Fruit fly (Drosophila melanogaster) whole organism, embryonic: ENCODE results near the gene Crtc.
A peak's percentile ranks its signal among the peaks of the same experiment; 100 is the strongest.

Experiments used
- Atf6 ChIP-seq: fragments of 200-800 bp; sonication (Bioruptor generic); IDR thresholded peaks from 2 replicates; pipeline ENCODE4 v1.3.6; 2022; ENCODE audit warnings: missing biosample characterization, missing genetic modification characterization
- BtbVII ChIP-seq: fragments of 200-800 bp; sonication (Bioruptor generic); optimal IDR thresholded peaks from 3 replicates; lab custom pipeline; 2017; ENCODE audit warnings: missing biosample characterization, mild to moderate bottlenecking, missing genetic modification characterization
- CG12236 ChIP-seq: fragments of 200-800 bp; sonication (Bioruptor generic); optimal IDR thresholded peaks from 2 replicates; lab custom pipeline; 2016; ENCODE audit warnings: missing biosample characterization, missing genetic modification characterization
- CG14014 ChIP-seq: fragments of 200-800 bp; sonication (Bioruptor generic); IDR thresholded peaks from 2 replicates; pipeline ENCODE4 v1.3.6; 2022; ENCODE audit warnings: missing biosample characterization, missing genetic modification characterization
- CG14441 ChIP-seq: fragments of 200-800 bp; sonication (Bioruptor generic); IDR thresholded peaks from 2 replicates; pipeline ENCODE4 v1.3.6; 2022; ENCODE audit warnings: missing biosample characterization, missing genetic modification characterization
- CG15073 ChIP-seq: fragments of 200-800 bp; sonication (Bioruptor generic); optimal IDR thresholded peaks from 2 replicates; lab custom pipeline; 2016; ENCODE audit warnings: missing biosample characterization, missing genetic modification characterization
- CG15514 ChIP-seq: fragments of 200-800 bp; sonication (Bioruptor generic); optimal IDR thresholded peaks from 3 replicates; lab custom pipeline; 2017; ENCODE audit warnings: missing biosample characterization, missing genetic modification characterization, mild to moderate bottlenecking, moderate library complexity, missing genetic modification reagents
- CG16779 ChIP-seq: fragments of 200-800 bp; sonication (Bioruptor generic); IDR thresholded peaks from 2 replicates; pipeline ENCODE4 v1.3.6; 2022; ENCODE audit warnings: missing biosample characterization, missing genetic modification characterization
- CG17385 ChIP-seq: fragments of 200-800 bp; sonication (Bioruptor generic); optimal IDR thresholded peaks from 3 replicates; lab custom pipeline; 2018; ENCODE audit warnings: missing biosample characterization, mild to moderate bottlenecking, missing genetic modification characterization
- CG17568 ChIP-seq: fragments of 200-800 bp; sonication (Bioruptor generic); optimal IDR thresholded peaks from 2 replicates; lab custom pipeline; 2018; ENCODE audit warnings: missing biosample characterization, mild to moderate bottlenecking, missing genetic modification characterization, moderate library complexity
- CG1832 ChIP-seq: fragments of 200-800 bp; sonication (Bioruptor generic); optimal IDR thresholded peaks from 2 replicates; lab custom pipeline; 2017; ENCODE audit warnings: missing biosample characterization, mild to moderate bottlenecking, missing genetic modification characterization, inconsistent platforms
- CG18476 ChIP-seq: fragments of 200-800 bp; sonication (Bioruptor generic); optimal IDR thresholded peaks from 2 replicates; lab custom pipeline; 2016; ENCODE audit warnings: missing biosample characterization, mild to moderate bottlenecking, missing genetic modification characterization
- CG18764 ChIP-seq: fragments of 200-800 bp; sonication (Bioruptor generic); optimal IDR thresholded peaks from 3 replicates; lab custom pipeline; 2016; ENCODE audit warnings: missing biosample characterization, missing genetic modification characterization
- CG2120 ChIP-seq: fragments of 200-800 bp; sonication (Bioruptor generic); optimal IDR thresholded peaks from 3 replicates; lab custom pipeline; 2016; ENCODE audit warnings: missing biosample characterization, missing genetic modification characterization
- CG2678 ChIP-seq: fragments of 200-800 bp; sonication (Bioruptor generic); optimal IDR thresholded peaks from 3 replicates; lab custom pipeline; 2019; ENCODE audit warnings: missing biosample characterization, mild to moderate bottlenecking, missing genetic modification characterization, moderate library complexity
- CG33557 ChIP-seq: fragments of 200-800 bp; sonication (Bioruptor generic); optimal IDR thresholded peaks from 2 replicates; lab custom pipeline; 2019; ENCODE audit warnings: missing biosample characterization, mild to moderate bottlenecking, missing genetic modification characterization, moderate library complexity
- CG3407 ChIP-seq: fragments of 200-800 bp; sonication (Bioruptor generic); optimal IDR thresholded peaks from 2 replicates; lab custom pipeline; 2018; ENCODE audit warnings: missing biosample characterization, mild to moderate bottlenecking, missing genetic modification characterization
- CG4282 ChIP-seq: fragments of 200-800 bp; sonication (Bioruptor generic); optimal IDR thresholded peaks from 2 replicates; lab custom pipeline; 2016; ENCODE audit warnings: missing biosample characterization, missing genetic modification characterization
- CG6175 ChIP-seq: fragments of 200-800 bp; sonication (Bioruptor generic); IDR thresholded peaks from 3 replicates; pipeline ENCODE4 v1.3.6; 2022; ENCODE audit warnings: missing biosample characterization, missing genetic modification characterization
- CG7271 ChIP-seq: fragments of 200-800 bp; sonication (Bioruptor generic); optimal IDR thresholded peaks from 2 replicates; lab custom pipeline; 2018; ENCODE audit warnings: missing biosample characterization, mild to moderate bottlenecking, missing genetic modification characterization, moderate library complexity
- CG7556 ChIP-seq: fragments of 200-800 bp; sonication (Bioruptor generic); optimal IDR thresholded peaks from 2 replicates; lab custom pipeline; 2017; ENCODE audit warnings: missing biosample characterization, mild to moderate bottlenecking, missing genetic modification characterization
- CG9797 ChIP-seq: fragments of 200-800 bp; sonication (Bioruptor generic); optimal IDR thresholded peaks from 3 replicates; lab custom pipeline; 2018; ENCODE audit warnings: missing biosample characterization, mild to moderate bottlenecking, missing genetic modification characterization
- Camta ChIP-seq: fragments of 200-800 bp; sonication (Bioruptor generic); optimal IDR thresholded peaks from 2 replicates; lab custom pipeline; 2016; ENCODE audit warnings: missing biosample characterization, missing genetic modification characterization
- Dbx ChIP-seq: fragments of 200-800 bp; sonication (Bioruptor generic); IDR thresholded peaks from 3 replicates; pipeline ENCODE4 v1.3.6; 2022; ENCODE audit warnings: missing biosample characterization, missing genetic modification characterization
- Drgx ChIP-seq: fragments of 200-800 bp; sonication (Bioruptor generic); IDR thresholded peaks from 2 replicates; pipeline ENCODE4 v1.3.6; 2022; ENCODE audit warnings: missing biosample characterization, missing genetic modification characterization
- E2f1 ChIP-seq: fragments of 200-800 bp; sonication (Bioruptor generic); IDR thresholded peaks from 2 replicates; pipeline ENCODE4 v1.3.6; 2022; ENCODE audit warnings: missing biosample characterization, missing genetic modification characterization
- H2.0 ChIP-seq: fragments of 200-800 bp; sonication (Bioruptor generic); IDR thresholded peaks from 2 replicates; pipeline ENCODE4 v1.3.6; 2022; ENCODE audit warnings: missing biosample characterization, missing genetic modification characterization
- Jarid2 ChIP-seq: fragments of 200-800 bp; sonication (Bioruptor generic); optimal IDR thresholded peaks from 3 replicates; lab custom pipeline; 2017; ENCODE audit warnings: mild to moderate bottlenecking, missing biosample characterization, missing genetic modification reagents, missing genetic modification characterization
- Vsx1 ChIP-seq: fragments of 200-800 bp; sonication (Bioruptor generic); optimal IDR thresholded peaks from 2 replicates; lab custom pipeline; 2017; ENCODE audit warnings: missing biosample characterization, mild to moderate bottlenecking, missing genetic modification characterization, missing genetic modification reagents
- ap ChIP-seq: fragments of 200-800 bp; sonication (Bioruptor generic); IDR thresholded peaks from 2 replicates; pipeline ENCODE4 v1.3.6; 2022; ENCODE audit warnings: missing biosample characterization, missing genetic modification characterization
- bbx ChIP-seq: fragments of 200-800 bp; sonication (Bioruptor generic); IDR thresholded peaks from 2 replicates; pipeline ENCODE4 v1.3.6; 2022; ENCODE audit warnings: missing biosample characterization, missing genetic modification characterization; ENCODE audit not compliant: partially characterized antibody
- bcd ChIP-seq: fragments of 200-800 bp; sonication (Bioruptor generic); optimal IDR thresholded peaks from 2 replicates; lab custom pipeline; 2017; ENCODE audit warnings: missing biosample characterization, mild to moderate bottlenecking, missing genetic modification characterization
- caup ChIP-seq: fragments of 200-800 bp; sonication (Bioruptor generic); optimal IDR thresholded peaks from 3 replicates; lab custom pipeline; 2017; ENCODE audit warnings: missing biosample characterization, mild to moderate bottlenecking, missing genetic modification characterization, moderate library complexity; ENCODE audit not compliant: severe bottlenecking
- chinmo ChIP-seq: fragments of 200-800 bp; sonication (Bioruptor generic); IDR thresholded peaks from 4 replicates; pipeline ENCODE4 v1.3.6; 2022; ENCODE audit warnings: missing biosample characterization, missing genetic modification characterization; ENCODE audit not compliant: partially characterized antibody
- da ChIP-seq: fragments of 200-800 bp; sonication (Bioruptor generic); optimal IDR thresholded peaks from 2 replicates; lab custom pipeline; 2016; ENCODE audit warnings: missing biosample characterization, missing genetic modification characterization
- fd3F ChIP-seq: fragments of 200-800 bp; sonication (Bioruptor generic); optimal IDR thresholded peaks from 2 replicates; lab custom pipeline; 2018; ENCODE audit warnings: missing biosample characterization, mild to moderate bottlenecking, missing genetic modification characterization, moderate library complexity
- grn ChIP-seq: fragments of 200-800 bp; sonication (Bioruptor generic); optimal IDR thresholded peaks from 3 replicates; lab custom pipeline; 2017; ENCODE audit warnings: missing biosample characterization, missing genetic modification characterization
- h ChIP-seq: fragments of >200 bp; optimal IDR thresholded peaks from 2 replicates; lab custom pipeline; 2017
- hbn ChIP-seq: fragments of 200-800 bp; sonication (Bioruptor generic); IDR thresholded peaks from 2 replicates; pipeline ENCODE4 v1.3.6; 2022; ENCODE audit warnings: missing biosample characterization, missing genetic modification characterization; ENCODE audit not compliant: partially characterized antibody
- mam ChIP-seq: fragments of 200-800 bp; sonication (Bioruptor generic); optimal IDR thresholded peaks from 3 replicates; lab custom pipeline; 2016; ENCODE audit warnings: missing biosample characterization, missing genetic modification characterization
- otp ChIP-seq: fragments of 200-800 bp; sonication (Bioruptor generic); IDR thresholded peaks from 3 replicates; pipeline ENCODE4, ENCODE4 v1.3.6; 2022; ENCODE audit warnings: missing biosample characterization, missing genetic modification characterization
- pan ChIP-seq, 4 experiments: fragments of >200 bp in 3 of 4; fragments of 200-800 bp in 1 of 4; sonication (Bioruptor generic) in 1 of 4; optimal IDR thresholded peaks in 3 of 4; IDR thresholded peaks in 1 of 4; 2 replicates each; pipeline versions ENCODE4 v1.3.6 to Lab custom; 2017 to 2022; ENCODE audit warnings: missing biosample characterization in 2 of 4, missing genetic modification characterization in 2 of 4, mixed read lengths in 1 of 4
- pnt ChIP-seq: fragments of 200-800 bp; sonication (Bioruptor generic); optimal IDR thresholded peaks from 3 replicates; lab custom pipeline; 2016; ENCODE audit warnings: missing biosample characterization, missing genetic modification characterization
- run ChIP-seq: fragments of 200-800 bp; sonication (Bioruptor generic); optimal IDR thresholded peaks from 3 replicates; lab custom pipeline; 2018; ENCODE audit warnings: missing biosample characterization, mild to moderate bottlenecking, missing genetic modification characterization
- seq ChIP-seq: fragments of 200-800 bp; sonication (Bioruptor generic); IDR thresholded peaks from 2 replicates; pipeline ENCODE4 v1.3.6; 2022; ENCODE audit warnings: missing biosample characterization, missing genetic modification characterization
- sob ChIP-seq: fragments of 200-800 bp; sonication (Bioruptor generic); IDR thresholded peaks from 2 replicates; pipeline ENCODE4 v1.3.6; 2022; ENCODE audit warnings: missing biosample characterization, missing genetic modification characterization
- tio ChIP-seq: fragments of 200-800 bp; sonication (Bioruptor generic); optimal IDR thresholded peaks from 2 replicates; lab custom pipeline; 2017; ENCODE audit warnings: missing biosample characterization, missing genetic modification characterization, inconsistent platforms
- toy ChIP-seq: fragments of 200-800 bp; sonication (Bioruptor generic); IDR thresholded peaks from 2 replicates; pipeline ENCODE4 v1.3.6; 2022; ENCODE audit warnings: missing biosample characterization, missing genetic modification characterization

Gene Crtc

dm6 chr3L:17652878-17653700, 15.9 kb downstream of the Crtc start (continued):
- TF ChIP-seq CG7556 (GFP tag; lab: Kevin White, UChicago): no peak
- TF ChIP-seq CG16779 (GFP tag; lab: Robert Waterston, UW): peak; percentile 78
- 0 out of 4 replicates have a peak, but pooled peaks have one; percentile 29 for TF ChIP-seq chinmo (GFP tag; lab: Robert Waterston, UW)
- TF ChIP-seq CG14441 (GFP tag; lab: Robert Waterston, UW): peak; percentile 22; the same call in 1 of the 2 replicates
- peak; percentile 60 for TF ChIP-seq Atf6
- TF ChIP-seq CG17568 (GFP tag; lab: Kevin White, UChicago): peak; percentile 66
- TF ChIP-seq grn (GFP tag; lab: Kevin White, UChicago): no peak
- TF ChIP-seq sob (GFP tag; lab: Robert Waterston, UW): peak; percentile 85
- TF ChIP-seq tio (GFP tag; lab: Kevin White, UChicago): no peak
- TF ChIP-seq Camta (GFP tag; lab: Kevin White, UChicago): peak; percentile 79
- no peak for TF ChIP-seq CG15073
- TF ChIP-seq CG33557 (GFP tag; lab: Kevin White, UChicago): no peak
- TF ChIP-seq CG12236 (GFP tag; lab: Kevin White, UChicago): no peak
- peak; percentile 88 for TF ChIP-seq Dbx
- TF ChIP-seq Vsx1: peak; percentile 79
- TF ChIP-seq pan (optimal IDR thresholded peaks at IDR 0.05; lab: Kevin White, UChicago): no peak
- peak in 1 of 2 experiments; percentile 79 for TF ChIP-seq pan (GFP tag; optimal IDR thresholded peaks at IDR 0.05 in 1 of 2, IDR thresholded peaks at IDR 0.05 in 1 of 2)
- peak; percentile 44 for TF ChIP-seq CG18764
- TF ChIP-seq BtbVII: peak; percentile 69
- TF ChIP-seq Drgx (GFP tag; lab: Robert Waterston, UW): no peak
- TF ChIP-seq E2f1 (GFP tag; lab: Robert Waterston, UW): peak; percentile 71; the same call in 1 of the 2 replicates
- TF ChIP-seq toy (GFP tag; lab: Robert Waterston, UW): peak; percentile 61; the same call in 1 of the 2 replicates
- TF ChIP-seq seq (GFP tag; lab: Robert Waterston, UW): 0 out of 2 replicates have a peak, but pooled peaks have one; percentile 15
- TF ChIP-seq CG3407 (GFP tag; lab: Kevin White, UChicago): peak; percentile 74
- no peak for TF ChIP-seq CG4282 (GFP tag; lab: Kevin White, UChicago)
- peak; percentile 73 for TF ChIP-seq CG1832 (GFP tag; lab: Kevin White, UChicago)
- peak; percentile 2 for TF ChIP-seq CG2120 (GFP tag; lab: Kevin White, UChicago)
- no peak for TF ChIP-seq CG7271
- 0 out of 2 replicates have a peak, but pooled peaks have one; percentile 28 for TF ChIP-seq bbx (GFP tag; lab: Robert Waterston, UW)
- no peak for TF ChIP-seq hbn (GFP tag; lab: Robert Waterston, UW)
- TF ChIP-seq bcd (GFP tag; lab: Kevin White, UChicago): peak; percentile 81
- TF ChIP-seq caup (GFP tag; lab: Kevin White, UChicago): peak; percentile 71
- peak; percentile 33 for TF ChIP-seq da
- TF ChIP-seq CG14014: peak; percentile 37; the same call in 1 of the 2 replicates
- TF ChIP-seq h (lab: Kevin White, UChicago): no peak
- TF ChIP-seq mam (GFP tag; lab: Kevin White, UChicago): peak; percentile 64
- TF ChIP-seq otp (GFP tag; lab: Robert Waterston, UW): 0 out of 3 replicates have a peak, but pooled peaks have one; percentile 12
- peak; percentile 70; the same call in 2 of the 3 replicates for TF ChIP-seq CG6175 (GFP tag; lab: Robert Waterston, UW)
- peak; percentile 26 for TF ChIP-seq Jarid2
- peak; percentile 29 for TF ChIP-seq pnt (GFP tag; lab: Kevin White, UChicago)
- no peak for TF ChIP-seq H2.0
- peak; percentile 12 for TF ChIP-seq CG18476 (GFP tag; lab: Kevin White, UChicago)
- no peak for TF ChIP-seq run (tag; lab: Kevin White, UChicago)
- TF ChIP-seq CG17385: no peak
- TF ChIP-seq CG2678 (tag; lab: Kevin White, UChicago): peak; percentile 34
- TF ChIP-seq fd3F: no peak
- TF ChIP-seq ap (GFP tag; lab: Robert Waterston, UW): no peak
- no peak for TF ChIP-seq CG9797 (GFP tag; lab: Kevin White, UChicago)
- peak; percentile 75 for TF ChIP-seq CG15514 (GFP tag; lab: Kevin White, UChicago)
